Worm (Caenorhabditis elegans) whole organism, dauer: ENCODE results near the gene F40F8.5.

Experiments
- unc-62 ChIP-seq: sonication (generic microtip); optimal IDR thresholded peaks from 2 replicates; lab custom pipeline; 2017; ENCODE audit warnings: missing biosample characterization, missing genetic modification reagents, missing genetic modification characterization

F40F8.5 gene

DNA sequence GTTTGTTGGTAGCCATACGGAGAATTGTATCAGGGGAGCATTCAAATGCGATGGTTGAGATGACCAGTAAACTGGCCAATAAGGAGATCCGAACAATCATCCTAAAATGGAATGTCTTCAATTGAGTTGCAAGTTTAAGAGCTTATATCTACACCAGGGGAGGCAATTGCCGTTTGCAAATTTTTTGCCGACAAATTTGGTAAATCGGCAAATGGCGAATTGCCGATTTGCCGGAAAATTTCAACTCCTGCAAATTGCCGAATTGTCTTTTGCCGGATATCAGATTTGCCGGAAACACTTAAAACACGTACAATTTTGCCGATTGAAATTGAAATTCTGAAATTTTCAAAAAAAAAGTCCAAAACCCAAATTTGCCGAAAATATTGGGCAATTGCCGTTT, at the start of gene F40F8.5:
Gene F40F8.5 (minus strand): TSS at position 101 of the 400 bp plus-strand sequence.
- no peak for TF ChIP-seq unc-62 (GFP tag; lab: Kevin White, UChicago)

DNA sequence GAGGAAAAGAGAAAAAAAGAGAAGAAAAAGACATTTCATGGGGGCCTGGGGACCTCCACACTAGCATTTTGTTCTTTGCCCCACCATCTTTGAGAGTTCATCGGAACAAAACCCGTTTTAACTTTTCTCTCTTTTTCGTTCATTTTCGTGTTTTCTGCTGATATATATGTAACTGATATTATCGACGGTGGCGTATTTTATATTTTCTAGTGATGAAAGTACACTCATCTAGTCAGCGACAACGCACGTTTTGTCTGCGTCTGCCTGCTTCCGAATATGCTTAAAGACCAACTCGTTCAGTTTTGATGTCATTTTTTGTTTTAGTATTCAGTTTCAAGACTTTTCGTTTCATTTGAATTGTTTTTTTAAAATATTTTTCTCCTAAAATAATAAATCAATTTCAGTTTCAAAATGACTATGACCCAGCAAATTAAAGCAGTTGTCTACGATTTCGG, 46.5 kb upstream of the F40F8.5 start, which contains the start of gene bigr-1:
Gene bigr-1 (plus strand): TSS at position 405 of the 455 bp plus-strand sequence.
- TF ChIP-seq unc-62 (GFP tag; lab: Kevin White, UChicago): no peak

DNA sequence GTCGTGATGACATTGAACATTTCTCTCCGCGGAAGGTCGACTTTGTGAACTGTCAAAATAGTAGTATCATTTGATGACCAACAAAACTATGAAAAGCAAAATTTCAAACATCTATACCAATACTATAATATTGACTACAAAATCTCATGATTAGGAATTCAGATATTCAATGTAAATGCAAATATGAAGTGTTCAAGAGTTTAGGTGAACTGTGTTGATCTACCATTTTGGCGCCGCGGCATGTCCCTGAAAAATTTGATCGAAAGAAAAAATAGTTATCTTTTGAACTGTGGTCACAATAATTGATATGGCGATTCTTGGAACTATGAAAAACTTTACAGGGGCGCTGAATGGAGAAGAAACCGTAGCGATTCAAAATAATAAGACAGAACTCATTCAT, 44.0 kb upstream of the F40F8.5 start:
- no peak for TF ChIP-seq unc-62 (GFP tag; lab: Kevin White, UChicago)

DNA sequence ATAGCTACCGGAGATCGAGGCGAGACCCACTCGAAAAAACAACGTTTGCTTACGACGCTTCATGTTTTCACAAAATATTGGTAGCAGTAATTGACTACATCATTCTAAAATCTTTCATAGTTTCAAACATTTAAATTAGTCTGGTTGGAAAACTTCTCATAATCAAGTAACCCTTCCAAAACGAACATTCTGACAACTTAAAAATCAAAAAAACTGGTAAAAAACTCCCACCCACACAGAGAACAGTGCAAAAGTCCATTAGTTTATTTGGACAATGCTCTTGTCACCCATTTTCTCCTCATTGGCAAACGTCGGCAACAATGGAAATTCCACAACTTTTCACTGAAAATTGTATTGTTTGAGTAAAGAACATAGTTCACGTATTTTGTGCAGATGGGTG, 42.6 kb upstream of the F40F8.5 start, which contains the start of gene F37H8.6:
Gene F37H8.6 (minus strand): TSS at position 101 of the 400 bp plus-strand sequence.
- no peak for TF ChIP-seq unc-62 (GFP tag; lab: Kevin White, UChicago)

DNA sequence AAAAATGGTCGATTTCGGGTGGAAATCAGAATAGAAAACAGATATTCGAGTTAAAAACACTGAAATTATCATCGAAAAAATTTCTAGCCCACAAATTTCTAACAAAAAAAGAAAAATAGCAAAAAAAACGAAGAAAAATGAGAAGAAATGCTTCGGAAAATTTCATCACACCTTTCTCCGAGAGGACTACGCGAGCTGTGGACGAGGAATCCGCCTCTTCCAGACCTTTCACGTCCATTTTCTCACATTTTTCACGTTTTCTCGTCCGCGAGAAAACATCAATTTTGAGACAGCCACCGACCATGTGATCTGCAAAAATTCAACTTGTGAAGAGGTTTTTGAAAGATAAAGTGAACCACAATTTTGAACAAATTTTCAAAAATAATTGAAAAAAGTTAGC, 41.7 kb upstream of the F40F8.5 start:
- no peak for TF ChIP-seq unc-62 (GFP tag; lab: Kevin White, UChicago)

DNA sequence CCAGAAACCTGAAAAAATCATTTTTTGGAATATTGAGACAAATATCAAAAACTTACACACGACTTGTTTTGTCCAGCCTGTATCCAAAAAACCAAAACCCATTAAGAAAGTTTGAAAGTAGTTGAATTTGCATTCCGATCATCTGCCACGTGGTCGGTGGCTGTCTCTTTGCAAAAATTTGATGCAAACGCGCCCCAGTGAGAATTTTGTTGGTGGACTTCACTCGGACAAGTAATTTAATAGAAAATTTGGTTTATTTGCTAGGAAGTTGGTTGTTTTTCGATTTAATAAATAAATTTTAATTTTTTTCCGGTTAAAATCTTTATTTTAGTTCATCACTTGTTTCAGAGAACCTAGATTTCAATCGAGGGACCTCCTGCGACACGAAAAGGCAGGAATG, 40.6 kb upstream of the F40F8.5 start:
- no peak for TF ChIP-seq unc-62 (GFP tag; lab: Kevin White, UChicago)

DNA sequence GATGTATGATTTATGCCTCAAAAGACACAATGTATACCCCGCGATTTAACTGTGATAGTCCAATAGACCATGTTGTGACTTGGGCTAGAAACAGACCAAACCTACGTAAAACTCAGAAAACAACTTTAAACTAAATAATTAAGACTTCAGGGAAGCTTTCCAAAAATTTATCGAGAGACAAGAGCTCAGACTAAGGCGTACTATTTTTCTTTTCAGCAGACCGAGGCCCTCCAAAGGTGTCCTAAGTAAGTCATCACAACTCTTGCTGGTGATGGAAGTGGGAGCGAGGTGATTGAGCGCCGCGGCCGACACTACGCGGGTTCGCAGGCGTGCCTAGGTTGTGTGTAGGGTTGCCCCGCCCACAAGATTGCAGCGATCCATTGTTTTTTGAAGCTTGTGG, 32.3 kb upstream of the F40F8.5 start:
- TF ChIP-seq unc-62 (GFP tag; lab: Kevin White, UChicago): no peak

DNA sequence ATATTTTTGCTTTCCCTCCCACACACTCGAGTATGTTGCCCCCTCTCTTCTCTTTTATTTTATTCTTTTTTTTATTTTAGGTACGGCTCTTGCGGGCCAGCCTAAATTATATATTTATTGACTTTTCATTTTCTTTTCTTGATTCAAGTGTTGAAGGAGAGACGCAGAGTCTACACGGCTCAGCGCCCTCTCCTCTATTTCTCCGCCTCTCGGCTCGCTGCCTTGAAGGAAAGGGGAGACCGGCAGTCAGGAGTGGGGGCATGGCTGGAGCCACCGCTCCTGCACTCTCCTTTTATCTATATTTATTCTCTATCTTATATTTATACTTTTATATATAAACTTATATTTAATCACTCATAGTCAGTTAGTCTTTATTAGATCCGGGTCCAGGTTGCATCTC, 31.7 kb upstream of the F40F8.5 start:
- no peak for TF ChIP-seq unc-62 (GFP tag; lab: Kevin White, UChicago)

DNA sequence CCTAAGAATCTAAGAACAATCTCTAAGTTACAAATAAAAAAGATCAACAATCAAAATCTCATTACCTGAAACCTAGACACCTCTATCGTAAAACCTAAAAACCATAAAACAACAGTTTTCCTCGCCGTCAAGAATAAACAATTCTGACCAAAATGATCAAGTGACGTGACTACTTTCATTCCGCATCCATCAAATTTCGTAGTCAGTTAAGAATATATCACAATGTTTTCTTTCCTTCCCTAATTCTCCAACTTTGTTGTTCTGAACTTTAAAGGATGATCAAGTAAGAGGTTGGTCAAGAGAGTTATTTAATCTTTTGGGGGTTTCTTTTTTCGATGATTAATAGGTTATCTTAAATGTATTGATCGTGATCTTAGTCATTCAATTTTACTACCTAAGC, 28.6 kb upstream of the F40F8.5 start:
- TF ChIP-seq unc-62 (GFP tag; lab: Kevin White, UChicago): no peak

DNA sequence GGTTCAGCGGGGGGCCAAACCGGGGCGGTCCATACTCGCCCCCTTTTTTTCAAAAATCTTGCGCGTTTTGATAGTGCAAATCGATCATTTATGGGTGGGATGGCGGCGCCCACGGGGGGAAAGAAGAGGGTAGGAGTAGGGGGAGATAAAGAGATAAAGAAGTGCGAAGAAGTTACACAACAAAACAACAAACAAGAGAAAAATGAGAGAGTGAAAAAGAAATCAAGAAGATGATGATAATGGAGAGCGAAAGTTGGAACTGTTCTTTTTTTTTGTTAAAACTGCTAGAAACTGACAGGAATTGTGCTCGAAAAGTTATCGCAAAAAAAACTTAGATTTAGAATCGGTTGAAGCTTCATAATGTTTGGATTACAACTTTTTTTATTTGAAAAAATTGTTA, 27.7 kb upstream of the F40F8.5 start, which contains the start of gene ptr-13:
Gene ptr-13 (minus strand): TSS at position 92 of the 400 bp plus-strand sequence.
- no peak for TF ChIP-seq unc-62 (GFP tag; lab: Kevin White, UChicago)

DNA sequence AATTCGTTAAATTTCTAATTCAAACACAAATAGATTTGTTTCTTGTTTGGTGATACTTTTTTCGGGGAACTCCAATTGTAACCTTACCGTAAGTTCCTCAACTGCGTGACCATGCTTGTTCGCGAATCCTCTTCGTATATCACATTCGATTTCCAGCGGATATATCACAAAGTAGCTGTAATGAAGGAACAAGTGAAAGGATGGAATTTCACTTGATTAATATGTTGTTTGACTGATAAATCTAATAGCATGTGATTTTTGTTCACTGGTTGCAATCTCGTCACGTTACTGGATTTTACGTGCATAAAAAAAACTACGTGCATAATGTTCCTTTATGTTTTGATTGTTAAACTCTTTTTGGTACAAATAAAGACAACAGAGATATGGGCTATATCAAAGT, 26.9 kb upstream of the F40F8.5 start:
- no peak for TF ChIP-seq unc-62 (GFP tag; lab: Kevin White, UChicago)

DNA sequence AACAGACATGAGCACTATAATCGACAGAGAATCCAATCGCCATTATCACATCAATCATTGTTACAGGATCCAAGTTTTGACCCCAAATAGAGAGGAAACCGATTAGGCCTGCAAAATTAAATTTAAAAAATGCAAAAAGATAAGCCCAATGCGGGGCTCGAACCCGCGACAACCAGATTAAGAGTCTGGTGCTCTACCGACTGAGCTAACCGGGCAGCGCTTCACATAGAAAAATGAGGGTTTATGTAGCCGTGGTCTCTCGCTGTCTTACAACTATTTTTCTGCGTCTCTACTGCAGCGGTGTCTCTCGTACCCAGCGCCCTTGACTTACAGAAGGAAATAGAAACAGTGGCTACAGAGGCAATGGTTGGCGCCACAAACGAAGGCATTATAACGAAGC, 22.9 kb upstream of the F40F8.5 start:
- TF ChIP-seq unc-62 (GFP tag; lab: Kevin White, UChicago): no peak

DNA sequence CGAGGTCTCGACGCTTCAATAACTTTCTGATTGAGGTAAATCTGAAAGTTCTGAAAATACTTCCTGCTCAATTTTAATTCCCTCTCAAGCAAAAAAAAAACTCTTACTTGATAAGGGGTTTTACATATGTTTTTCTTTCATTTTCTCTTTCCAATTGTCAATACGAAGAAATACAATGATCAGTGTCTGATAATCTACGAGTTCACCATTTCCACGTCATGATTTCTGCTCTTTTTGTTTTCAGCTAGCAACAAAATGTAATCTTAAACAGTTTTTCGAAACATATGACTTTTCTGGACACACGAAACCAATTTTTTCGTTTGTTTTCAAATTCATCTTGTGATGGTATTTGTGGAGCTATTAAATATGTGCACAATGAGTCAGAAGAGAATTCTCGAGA, 21.4 kb upstream of the F40F8.5 start:
- no peak for TF ChIP-seq unc-62 (GFP tag; lab: Kevin White, UChicago)

DNA sequence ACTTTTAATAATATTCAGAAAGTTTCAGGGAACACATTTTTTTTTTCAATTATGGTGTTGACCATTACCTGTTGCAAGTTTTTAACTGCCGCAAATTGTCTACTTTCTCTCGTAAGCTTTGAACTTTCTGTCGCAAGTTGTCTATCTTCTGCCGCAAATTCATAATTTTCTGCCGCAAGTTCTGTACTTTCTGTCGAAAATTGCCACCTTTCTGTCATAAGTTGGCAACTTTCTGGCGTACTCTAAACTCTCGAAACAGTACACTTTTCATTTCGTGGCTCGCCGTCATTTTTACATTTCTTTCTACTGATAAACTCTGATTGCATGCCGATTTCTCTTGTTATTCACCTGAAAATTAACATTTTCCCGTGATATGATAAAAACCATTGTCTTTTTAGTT, 20.7 kb upstream of the F40F8.5 start:
- no peak for TF ChIP-seq unc-62 (GFP tag; lab: Kevin White, UChicago)

DNA sequence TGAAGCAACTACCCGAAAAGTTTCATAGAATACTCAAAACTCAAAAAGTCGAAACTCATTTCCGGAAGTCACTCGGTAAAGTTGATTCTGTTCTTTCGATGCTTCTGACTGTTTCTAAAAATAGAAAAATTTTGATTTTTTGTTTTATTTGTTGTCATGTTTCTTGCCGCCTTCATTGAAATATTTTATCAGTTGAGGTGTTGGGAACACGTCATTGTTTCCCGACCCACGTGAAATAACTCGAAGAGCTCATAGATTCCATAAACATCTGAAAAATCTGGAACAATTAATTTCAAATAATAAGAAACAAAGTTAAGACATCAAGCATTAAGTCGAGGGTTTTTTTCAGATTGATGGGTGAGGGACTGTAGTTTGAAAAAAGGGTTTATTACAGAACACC, 20.2 kb upstream of the F40F8.5 start:
- TF ChIP-seq unc-62 (GFP tag; lab: Kevin White, UChicago): no peak

DNA sequence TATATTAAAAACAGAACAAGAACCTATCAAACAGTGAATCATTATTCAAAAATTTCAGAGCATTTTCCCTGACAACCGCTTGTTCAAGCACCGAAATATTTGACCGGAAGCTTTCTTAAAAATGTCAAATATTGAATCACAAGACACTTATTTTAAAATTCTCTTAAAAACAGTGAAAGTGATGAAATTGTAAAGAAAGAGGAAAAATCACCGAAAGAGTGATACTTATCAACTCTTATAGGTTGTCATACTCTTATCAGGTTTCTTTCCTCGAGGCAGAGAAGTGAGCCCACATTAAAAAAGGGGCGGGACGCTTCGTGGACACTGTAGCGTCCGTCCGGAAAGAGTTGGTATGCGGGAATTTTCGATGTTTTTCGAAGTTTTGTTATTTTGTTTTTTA, 19.1 kb upstream of the F40F8.5 start:
- TF ChIP-seq unc-62 (GFP tag; lab: Kevin White, UChicago): no peak

DNA sequence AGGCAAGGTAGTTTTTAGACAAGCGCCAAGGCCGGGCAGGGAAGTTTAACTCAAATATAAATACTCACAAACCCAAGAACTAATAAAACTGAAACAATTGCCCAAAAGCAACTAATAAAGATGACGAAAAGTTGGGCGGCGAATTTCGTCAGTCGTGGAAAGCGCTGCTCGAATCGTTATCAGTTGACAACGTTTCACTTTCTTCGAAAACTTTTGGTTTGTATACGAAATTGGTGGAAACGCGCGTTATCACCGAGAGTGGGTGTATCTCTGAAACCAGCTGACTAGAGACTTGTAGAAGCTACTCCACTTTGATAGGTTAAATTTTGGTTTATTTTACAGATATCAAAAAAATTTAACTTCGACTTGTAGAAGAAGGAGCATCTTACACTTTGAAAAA, 18.4 kb upstream of the F40F8.5 start:
- TF ChIP-seq unc-62 (GFP tag; lab: Kevin White, UChicago): no peak

DNA sequence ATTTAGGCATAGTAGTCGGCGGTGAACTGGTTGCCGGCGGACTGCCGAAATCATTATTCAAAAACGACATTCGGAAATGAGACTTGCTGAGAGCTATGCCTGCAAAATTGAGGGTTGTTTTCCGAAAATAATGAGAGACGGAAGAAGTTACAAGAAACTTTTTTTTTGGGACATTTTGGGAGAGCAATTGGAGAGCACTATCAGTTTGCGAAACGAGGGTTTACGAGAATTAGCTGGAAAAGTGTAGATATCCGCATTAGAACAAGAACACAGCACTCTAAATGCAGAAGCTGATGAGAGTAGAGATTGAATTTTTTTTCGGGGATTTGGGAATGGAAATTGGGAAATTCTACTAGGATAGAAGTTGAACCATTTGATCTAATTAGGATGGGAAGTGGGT, 17.8 kb upstream of the F40F8.5 start, which contains the start of gene pqm-1:
Gene pqm-1 (minus strand): TSS at position 101 of the 400 bp plus-strand sequence.
- TF ChIP-seq unc-62 (GFP tag; lab: Kevin White, UChicago): no peak
